Fruit fly (Drosophila melanogaster) whole organism, embryonic: ENCODE measurements around the gene Twdlalpha.

Experiments used
- B-H2 ChIP-seq: fragments of 200-800 bp; sonication (Bioruptor generic); optimal IDR thresholded peaks from 2 replicates; lab custom pipeline; 2018; ENCODE audit warnings: missing biosample characterization, mild to moderate bottlenecking, missing genetic modification characterization
- BEAF-32 ChIP-seq: fragments of 200-800 bp; sonication (Bioruptor generic); optimal IDR thresholded peaks from 3 replicates; lab custom pipeline; 2017; ENCODE audit warnings: missing biosample characterization, missing genetic modification characterization, mild to moderate bottlenecking, moderate library complexity, missing genetic modification reagents
- Blimp-1 ChIP-seq: fragments of 200-800 bp; sonication (Bioruptor generic); optimal IDR thresholded peaks from 3 replicates; lab custom pipeline; 2018; ENCODE audit warnings: missing biosample characterization, missing genetic modification characterization, mild to moderate bottlenecking, moderate library complexity, missing genetic modification reagents
- CG10565 ChIP-seq: fragments of 200-800 bp; sonication (Bioruptor generic); optimal IDR thresholded peaks from 3 replicates; lab custom pipeline; 2016; ENCODE audit warnings: missing biosample characterization, mild to moderate bottlenecking, missing genetic modification characterization
- CG11504 ChIP-seq: fragments of 200-800 bp; sonication (Bioruptor generic); optimal IDR thresholded peaks from 3 replicates; lab custom pipeline; 2019; ENCODE audit warnings: missing biosample characterization, mild to moderate bottlenecking, missing genetic modification characterization, moderate library complexity
- CG11695 ChIP-seq: fragments of 200-800 bp; sonication (Bioruptor generic); IDR thresholded peaks from 3 replicates; pipeline ENCODE4 v1.3.6; 2022; ENCODE audit warnings: missing biosample characterization, missing genetic modification characterization
- CG11696 ChIP-seq: fragments of 200-800 bp; sonication (Bioruptor generic); IDR thresholded peaks from 2 replicates; pipeline ENCODE4 v1.3.6; 2022; ENCODE audit warnings: missing biosample characterization, missing genetic modification characterization
- CG12299 ChIP-seq: fragments of 200-800 bp; sonication (Bioruptor generic); optimal IDR thresholded peaks from 2 replicates; lab custom pipeline; 2018; ENCODE audit warnings: missing biosample characterization, mild to moderate bottlenecking, missing genetic modification characterization
- CG13424 ChIP-seq: fragments of 200-800 bp; sonication (Bioruptor generic); optimal IDR thresholded peaks from 2 replicates; lab custom pipeline; 2019; ENCODE audit warnings: missing biosample characterization, mild to moderate bottlenecking, missing genetic modification characterization, moderate library complexity
- CG13624 ChIP-seq: fragments of 200-800 bp; sonication (Bioruptor generic); optimal IDR thresholded peaks from 2 replicates; lab custom pipeline; 2016; ENCODE audit warnings: missing biosample characterization, missing genetic modification characterization
- CG15696 ChIP-seq: fragments of 200-800 bp; sonication (Bioruptor generic); optimal IDR thresholded peaks from 2 replicates; lab custom pipeline; 2019; ENCODE audit warnings: missing biosample characterization, mild to moderate bottlenecking, missing genetic modification characterization, moderate library complexity
- CG17568 ChIP-seq: fragments of 200-800 bp; sonication (Bioruptor generic); optimal IDR thresholded peaks from 2 replicates; lab custom pipeline; 2018; ENCODE audit warnings: missing biosample characterization, mild to moderate bottlenecking, missing genetic modification characterization, moderate library complexity
- CG18599 ChIP-seq: fragments of 200-800 bp; sonication (Bioruptor generic); optimal IDR thresholded peaks from 3 replicates; lab custom pipeline; 2017; ENCODE audit warnings: missing biosample characterization, missing genetic modification characterization, mild to moderate bottlenecking, moderate library complexity, missing genetic modification reagents
- CG2678 ChIP-seq: fragments of 200-800 bp; sonication (Bioruptor generic); optimal IDR thresholded peaks from 3 replicates; lab custom pipeline; 2019; ENCODE audit warnings: missing biosample characterization, mild to moderate bottlenecking, missing genetic modification characterization, moderate library complexity
- CG30020 ChIP-seq: fragments of 200-800 bp; optimal IDR thresholded peaks from 2 replicates; lab custom pipeline; 2019; ENCODE audit warnings: missing biosample characterization, mild to moderate bottlenecking, missing genetic modification characterization, moderate library complexity
- CG30403 ChIP-seq: fragments of 200-800 bp; sonication (Bioruptor generic); optimal IDR thresholded peaks from 3 replicates; lab custom pipeline; 2016; ENCODE audit warnings: missing biosample characterization, missing genetic modification characterization
- CG6791 ChIP-seq: fragments of 200-800 bp; sonication (Bioruptor generic); IDR thresholded peaks from 3 replicates; pipeline ENCODE4 v1.3.6; 2022; ENCODE audit warnings: missing biosample characterization, missing genetic modification characterization; ENCODE audit not compliant: partially characterized antibody
- CG7271 ChIP-seq: fragments of 200-800 bp; sonication (Bioruptor generic); optimal IDR thresholded peaks from 2 replicates; lab custom pipeline; 2018; ENCODE audit warnings: missing biosample characterization, mild to moderate bottlenecking, missing genetic modification characterization, moderate library complexity
- CG7839 ChIP-seq: fragments of 200-800 bp; sonication (Bioruptor generic); optimal IDR thresholded peaks from 3 replicates; lab custom pipeline; 2018; ENCODE audit warnings: missing biosample characterization, mild to moderate bottlenecking, missing genetic modification characterization, moderate library complexity
- CG7928 ChIP-seq: fragments of 200-800 bp; sonication (Bioruptor generic); optimal IDR thresholded peaks from 2 replicates; lab custom pipeline; 2017; ENCODE audit warnings: missing biosample characterization, mild to moderate bottlenecking, missing genetic modification characterization
- CG8290 ChIP-seq, 3 experiments: fragments of 200-800 bp; sonication (Bioruptor generic); optimal IDR thresholded peaks; 2 replicates each; lab custom pipeline; 2016 to 2019; ENCODE audit warnings: missing biosample characterization in 3 of 3, missing genetic modification characterization in 3 of 3, mild to moderate bottlenecking in 2 of 3, moderate library complexity in 1 of 3
- Dll ChIP-seq: fragments of 200-800 bp; sonication (Bioruptor generic); IDR thresholded peaks from 4 replicates; pipeline ENCODE4 v1.3.6; 2022; ENCODE audit warnings: missing biosample characterization, missing genetic modification characterization; ENCODE audit not compliant: partially characterized antibody
- Doc2 ChIP-seq: fragments of 200-800 bp; sonication (Bioruptor generic); IDR thresholded peaks from 2 replicates; pipeline ENCODE4 v1.3.6; 2022; ENCODE audit warnings: missing biosample characterization, missing genetic modification characterization
- Fer2 ChIP-seq: fragments of 200-800 bp; sonication (Bioruptor generic); optimal IDR thresholded peaks from 2 replicates; lab custom pipeline; 2018; ENCODE audit warnings: missing biosample characterization, mild to moderate bottlenecking, missing genetic modification characterization, moderate library complexity
- HLHmδ ChIP-seq: fragments of 200-800 bp; sonication (Bioruptor generic); optimal IDR thresholded peaks from 2 replicates; lab custom pipeline; 2018; ENCODE audit warnings: missing biosample characterization, mild to moderate bottlenecking, missing genetic modification characterization, moderate library complexity
- Lhr ChIP-seq: fragments of 200-800 bp; sonication (Bioruptor generic); optimal IDR thresholded peaks from 3 replicates; lab custom pipeline; 2017; ENCODE audit warnings: mild to moderate bottlenecking, missing biosample characterization, missing genetic modification reagents, missing genetic modification characterization
- Med ChIP-seq: fragments of 200-800 bp; sonication (Bioruptor generic); peaks from one replicate; lab custom pipeline; 2016; ENCODE audit warnings: missing biosample characterization, missing genetic modification characterization, mild to moderate bottlenecking, inconsistent platforms, moderate library complexity
- NfI ChIP-seq: fragments of 200-800 bp; sonication (Bioruptor generic); optimal IDR thresholded peaks from 3 replicates; lab custom pipeline; 2018; ENCODE audit warnings: missing biosample characterization, mild to moderate bottlenecking, missing genetic modification characterization, moderate library complexity
- bcd ChIP-seq: fragments of 200-800 bp; sonication (Bioruptor generic); optimal IDR thresholded peaks from 2 replicates; lab custom pipeline; 2017; ENCODE audit warnings: missing biosample characterization, mild to moderate bottlenecking, missing genetic modification characterization
- crol ChIP-seq: fragments of 200-800 bp; sonication (Bioruptor generic); IDR thresholded peaks from 2 replicates; pipeline ENCODE4 v1.3.6; 2022; ENCODE audit warnings: missing biosample characterization, missing genetic modification characterization
- dmrt99B ChIP-seq: fragments of 200-800 bp; sonication (Bioruptor generic); optimal IDR thresholded peaks from 2 replicates; lab custom pipeline; 2018; ENCODE audit warnings: missing biosample characterization, mild to moderate bottlenecking, missing genetic modification characterization, moderate library complexity
- emc ChIP-seq: fragments of 200-800 bp; sonication (Bioruptor generic); optimal IDR thresholded peaks from 2 replicates; lab custom pipeline; 2016; ENCODE audit warnings: missing biosample characterization, missing genetic modification characterization
- ems ChIP-seq: fragments of 200-800 bp; sonication (Bioruptor generic); optimal IDR thresholded peaks from 3 replicates; lab custom pipeline; 2016; ENCODE audit warnings: missing biosample characterization, missing genetic modification characterization
- exex ChIP-seq: fragments of 200-800 bp; sonication (Bioruptor generic); optimal IDR thresholded peaks from 4 replicates; lab custom pipeline; 2018; ENCODE audit warnings: missing biosample characterization, mild to moderate bottlenecking, missing genetic modification characterization, moderate library complexity
- fd64A ChIP-seq: fragments of 200-800 bp; sonication (Bioruptor generic); optimal IDR thresholded peaks from 3 replicates; lab custom pipeline; 2018; ENCODE audit warnings: missing biosample characterization, mild to moderate bottlenecking, missing genetic modification characterization
- fru ChIP-seq: fragments of >200 bp; optimal IDR thresholded peaks from 2 replicates; lab custom pipeline; 2017
- kay ChIP-seq: fragments of 200-800 bp; sonication (Bioruptor generic); optimal IDR thresholded peaks from 2 replicates; lab custom pipeline; 2016; ENCODE audit warnings: missing biosample characterization, missing genetic modification characterization
- kni ChIP-seq: fragments of 200-800 bp; sonication (Bioruptor generic); optimal IDR thresholded peaks from 3 replicates; lab custom pipeline; 2017; ENCODE audit warnings: mild to moderate bottlenecking, missing biosample characterization, missing genetic modification reagents, missing genetic modification characterization
- lab ChIP-seq: fragments of 200-800 bp; sonication (Bioruptor generic); optimal IDR thresholded peaks from 3 replicates; lab custom pipeline; 2017; ENCODE audit warnings: missing biosample characterization, missing genetic modification characterization, mild to moderate bottlenecking, moderate library complexity, missing genetic modification reagents
- lbe ChIP-seq: fragments of 200-800 bp; sonication (Bioruptor generic); optimal IDR thresholded peaks from 2 replicates; lab custom pipeline; 2016; ENCODE audit warnings: missing biosample characterization, mild to moderate bottlenecking, missing genetic modification characterization
- prd ChIP-seq, 3 experiments: fragments of >200 bp in 2 of 3; fragments of 200-800 bp in 1 of 3; sonication (Bioruptor generic) in 1 of 3; optimal IDR thresholded peaks in 2 of 3; IDR thresholded peaks in 1 of 3; 2 replicates in 2 of 3; 3 replicates in 1 of 3; pipeline versions ENCODE4 v1.3.6 to Lab custom; 2017 to 2022; ENCODE audit warnings: missing biosample characterization in 1 of 3, missing genetic modification characterization in 1 of 3
- ro ChIP-seq: fragments of 200-800 bp; sonication (Bioruptor generic); IDR thresholded peaks from 2 replicates; pipeline ENCODE4 v1.3.6; 2022; ENCODE audit warnings: missing biosample characterization, missing genetic modification characterization
- sens ChIP-seq: fragments of 200-800 bp; sonication (Bioruptor generic); peaks from one replicate; lab custom pipeline; 2016; ENCODE audit warnings: missing biosample characterization, missing genetic modification characterization
- slp2 ChIP-seq: fragments of 200-800 bp; sonication (Bioruptor generic); optimal IDR thresholded peaks from 2 replicates; lab custom pipeline; 2016; ENCODE audit warnings: missing biosample characterization, missing genetic modification characterization
- tio ChIP-seq: fragments of 200-800 bp; sonication (Bioruptor generic); optimal IDR thresholded peaks from 2 replicates; lab custom pipeline; 2017; ENCODE audit warnings: missing biosample characterization, missing genetic modification characterization, inconsistent platforms
- toy ChIP-seq: fragments of 200-800 bp; sonication (Bioruptor generic); IDR thresholded peaks from 2 replicates; pipeline ENCODE4 v1.3.6; 2022; ENCODE audit warnings: missing biosample characterization, missing genetic modification characterization
- twi ChIP-seq: fragments of 200-800 bp; optimal IDR thresholded peaks from 2 replicates; lab custom pipeline; 2019; ENCODE audit warnings: missing biosample characterization, mild to moderate bottlenecking, missing genetic modification characterization, moderate library complexity

The Twdlalpha gene

dm6 chrX:16696614-16697519 lies 45.8 kb upstream of the Twdlalpha start (continued):
- no peak for TF ChIP-seq emc (GFP tag; lab: Kevin White, UChicago)
- no peak for TF ChIP-seq fd64A
- no peak for TF ChIP-seq CG15696 (tag; lab: Kevin White, UChicago)
- peak; percentile 55 for TF ChIP-seq CG2678 (tag; lab: Kevin White, UChicago)
- no peak for TF ChIP-seq BEAF-32 (GFP tag; lab: Kevin White, UChicago)
- peak; percentile 53 for TF ChIP-seq Med (GFP tag; lab: Kevin White, UChicago)
- no peak for TF ChIP-seq Dll (GFP tag; lab: Robert Waterston, UW)
- no peak for TF ChIP-seq CG10565 (GFP tag; lab: Kevin White, UChicago)
- no peak for TF ChIP-seq kay (GFP tag; lab: Kevin White, UChicago)
- no peak for TF ChIP-seq Blimp-1 (GFP tag; lab: Kevin White, UChicago)
- TF ChIP-seq CG13624 (GFP tag; lab: Kevin White, UChicago) = no peak
- no peak for TF ChIP-seq NfI (GFP tag; lab: Kevin White, UChicago)
- no peak for TF ChIP-seq CG17568
- TF ChIP-seq toy (GFP tag; lab: Robert Waterston, UW) = no peak
- TF ChIP-seq CG7271 (tag; lab: Kevin White, UChicago) = no peak
- no peak for TF ChIP-seq slp2
- TF ChIP-seq CG18599 (GFP tag; lab: Kevin White, UChicago) = peak; percentile 40
- TF ChIP-seq lbe = no peak
- no peak for TF ChIP-seq prd (optimal IDR thresholded peaks at IDR 0.05; lab: Kevin White, UChicago)
- no peak for TF ChIP-seq prd (GFP tag; IDR thresholded peaks at IDR 0.05; lab: Robert Waterston, UW)
- TF ChIP-seq lab = peak; percentile 17
- TF ChIP-seq CG12299 (tag; lab: Kevin White, UChicago) = no peak
- no peak for TF ChIP-seq CG11695
- TF ChIP-seq tio = no peak
- TF ChIP-seq CG13424 = peak; percentile 1
- no peak for TF ChIP-seq B-H2
- TF ChIP-seq crol (GFP tag; lab: Robert Waterston, UW) = no peak
- TF ChIP-seq ro (GFP tag; lab: Robert Waterston, UW) = no peak
- TF ChIP-seq Lhr (GFP tag; lab: Kevin White, UChicago) = no peak
- peak; percentile 7 for TF ChIP-seq CG30403 (GFP tag; lab: Kevin White, UChicago)
- TF ChIP-seq dmrt99B (tag; lab: Kevin White, UChicago) = peak; percentile 30
- peak; percentile 48 for TF ChIP-seq sens (GFP tag; lab: Kevin White, UChicago)
- no peak for TF ChIP-seq Fer2 (tag; lab: Kevin White, UChicago)
- no peak for TF ChIP-seq HLHmδ (GFP tag; lab: Kevin White, UChicago)
- no peak for TF ChIP-seq kni
- TF ChIP-seq CG8290 (GFP tag; optimal IDR thresholded peaks at IDR 0.05; lab: Kevin White, UChicago) = no peak
- no peak for TF ChIP-seq CG8290 (tag; optimal IDR thresholded peaks at IDR 0.05; lab: Kevin White, UChicago)
- TF ChIP-seq CG30020 (tag; lab: Kevin White, UChicago) = no peak
- no peak for TF ChIP-seq ems (GFP tag; lab: Kevin White, UChicago)
- 0 out of 2 replicates have a peak, but pooled peaks have one; percentile 20 for TF ChIP-seq CG11696 (GFP tag; lab: Robert Waterston, UW)
- peak; percentile 55 for TF ChIP-seq CG11504
- TF ChIP-seq bcd (GFP tag; lab: Kevin White, UChicago) = peak; percentile 11
- TF ChIP-seq CG7839 (tag; lab: Kevin White, UChicago) = peak; percentile 3
- TF ChIP-seq Doc2 (GFP tag; lab: Robert Waterston, UW) = no peak
- 0 out of 3 replicates have a peak, but pooled peaks have one; percentile 27 for TF ChIP-seq CG6791
- no peak for TF ChIP-seq CG7928
- no peak for TF ChIP-seq twi (tag; lab: Kevin White, UChicago)
- no peak for TF ChIP-seq fru (lab: Kevin White, UChicago)
- no peak for TF ChIP-seq exex (tag; lab: Kevin White, UChicago)
